Worm (Caenorhabditis elegans): ENCODE results near the gene rml-4.

DNA sequence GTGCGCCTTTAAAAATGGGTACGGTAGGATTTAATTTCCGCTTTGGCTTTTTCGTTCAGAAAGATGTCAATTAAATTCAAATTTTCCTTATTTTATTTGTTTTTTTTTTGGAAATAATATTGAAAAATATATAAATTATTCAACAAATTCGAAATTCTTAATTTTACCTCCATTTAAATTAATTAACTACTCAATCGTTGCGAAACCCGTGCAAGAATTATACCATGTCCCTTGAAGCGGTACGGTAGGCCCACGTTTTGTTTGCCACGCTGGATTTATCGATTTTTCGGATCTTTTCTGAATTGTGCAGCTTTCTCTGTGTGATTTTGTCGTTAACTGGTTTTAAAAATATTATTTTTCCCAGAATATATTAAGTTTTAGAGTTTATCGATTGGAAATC, 25.6 kb downstream of the rml-4 start, which contains the start of gene Y52E8A.2:
- TF ChIP-seq zag-1 (tag; optimal IDR thresholded peaks at IDR 0.05) = no peak
- TF ChIP-seq egl-13 (tag; optimal IDR thresholded peaks at IDR 0.05) = no peak
- TF ChIP-seq snpc-4 (tag; optimal IDR thresholded peaks at IDR 0.05) = no peak
- no peak for TF ChIP-seq sox-4 (tag; optimal IDR thresholded peaks at IDR 0.05)
- TF ChIP-seq ces-1 (GFP tag; optimal IDR thresholded peaks at IDR 0.05) = no peak
- no peak for TF ChIP-seq unc-86 (tag; optimal IDR thresholded peaks at IDR 0.05)
- no peak for TF ChIP-seq blmp-1 (tag; optimal IDR thresholded peaks at IDR 0.05)
- no peak for TF ChIP-seq ceh-88 (GFP tag; IDR thresholded peaks at IDR 0.05)
- no peak for TF ChIP-seq zip-4 (GFP tag; optimal IDR thresholded peaks at IDR 0.05)
- TF ChIP-seq nhr-90 (tag; optimal IDR thresholded peaks at IDR 0.05; ENCODE audit: poor library complexity) = no peak

Measured in whole organism, L1 larva.